1 fruit fly cellular context compared by ENCODE assay signal in genomic region chr3L:4461454-4462045, dm6.
TF ChIP-seq lines count a peak whose summit lies in the region.

Gene CG15023, minus strand, starts transcription at chr3L:4461504.

TF ChIP-seq in whole organism, embryonic, 481 proteins besides CTCF, POLR2A, EP300 and RAD21 (continued from another document):
- TF ChIP-seq CG11504 (tag; optimal IDR thresholded peaks at IDR 0.05; lab: Kevin White, UChicago) (peak; percentile 52), CG10209 (GFP tag; optimal IDR thresholded peaks at IDR 0.05; lab: Kevin White, UChicago) (peak; percentile 15), lmd (GFP tag; IDR thresholded peaks at IDR 0.05; lab: Robert Waterston, UW) (peak; percentile 42; the same call in 1 of the 2 replicates), tup (GFP tag; optimal IDR thresholded peaks at IDR 0.05; lab: Kevin White, UChicago) (no peak), H2.0 (GFP tag; IDR thresholded peaks at IDR 0.05; lab: Robert Waterston, UW) (no peak), CG9817 (tag; optimal IDR thresholded peaks at IDR 0.05; lab: Kevin White, UChicago) (peak; percentile 20), Antp (GFP tag; optimal IDR thresholded peaks at IDR 0.05; lab: Kevin White, UChicago) (no peak), CG9215 (GFP tag; IDR thresholded peaks at IDR 0.05; lab: Robert Waterston, UW) (no peak), CG30403 (GFP tag; optimal IDR thresholded peaks at IDR 0.05; lab: Kevin White, UChicago) (peak; percentile 19), CG31441 (GFP tag; IDR thresholded peaks at IDR 0.05; lab: Robert Waterston, UW) (0 out of 2 replicates have a peak, but pooled peaks have one; percentile 26), Hr51 (GFP tag; optimal IDR thresholded peaks at IDR 0.05; lab: Kevin White, UChicago) (peak in 1 of 2 experiments; percentile 48), D19B (GFP tag; optimal IDR thresholded peaks at IDR 0.05; lab: Kevin White, UChicago) (no peak), onecut (GFP tag; IDR thresholded peaks at IDR 0.05; lab: Robert Waterston, UW) (peak; percentile 51; the same call in 1 of the 2 replicates), bsh (GFP tag; optimal IDR thresholded peaks at IDR 0.05; lab: Kevin White, UChicago) (peak in 1 of 2 experiments; percentile 7), chinmo (GFP tag; IDR thresholded peaks at IDR 0.05; lab: Robert Waterston, UW; ENCODE audit: partially characterized antibody) (0 out of 4 replicates have a peak, but pooled peaks have one; percentile 39), CG2889 (GFP tag; IDR thresholded peaks at IDR 0.05; lab: Robert Waterston, UW) (0 out of 3 replicates have a peak, but pooled peaks have one; percentile 31), BtbVII (GFP tag; optimal IDR thresholded peaks at IDR 0.05; lab: Kevin White, UChicago) (peak; percentile 38), Hsf (GFP tag; optimal IDR thresholded peaks at IDR 0.05; lab: Kevin White, UChicago) (peak; percentile 21), Dbx (GFP tag; IDR thresholded peaks at IDR 0.05; lab: Robert Waterston, UW) (no peak), Ptx1 (GFP tag; IDR thresholded peaks at IDR 0.05; lab: Robert Waterston, UW) (peak; percentile 46), CG15269 (tag; optimal IDR thresholded peaks at IDR 0.05; lab: Kevin White, UChicago) (peak; percentile 67), E2f1 (GFP tag; IDR thresholded peaks at IDR 0.05; lab: Robert Waterston, UW) (0 out of 2 replicates have a peak, but pooled peaks have one; percentile 17), PHDP (tag; optimal IDR thresholded peaks at IDR 0.05; lab: Kevin White, UChicago) (peak; percentile 30), CG15479 (GFP tag; optimal IDR thresholded peaks at IDR 0.05; lab: Kevin White, UChicago) (no peak), Dek (tag; optimal IDR thresholded peaks at IDR 0.05; lab: Kevin White, UChicago) (no peak), odd (GFP tag; optimal IDR thresholded peaks at IDR 0.05; lab: Kevin White, UChicago) (peak; percentile 11), fd3F (GFP tag; optimal IDR thresholded peaks at IDR 0.05; lab: Kevin White, UChicago) (no peak), Aef1 (GFP tag; IDR thresholded peaks at IDR 0.05; lab: Robert Waterston, UW) (peak; percentile 38; the same call in 2 of the 3 replicates), CG10267 (tag; optimal IDR thresholded peaks at IDR 0.05; lab: Kevin White, UChicago) (peak; percentile 5), Oli (tag; optimal IDR thresholded peaks at IDR 0.05; lab: Kevin White, UChicago) (peak; percentile 43), sob (GFP tag; IDR thresholded peaks at IDR 0.05; lab: Robert Waterston, UW) (0 out of 2 replicates have a peak, but pooled peaks have one; percentile 19), Hmr (GFP tag; optimal IDR thresholded peaks at IDR 0.05; lab: Kevin White, UChicago) (peak; percentile 41), Sox100B (GFP tag; optimal IDR thresholded peaks at IDR 0.05; lab: Kevin White, UChicago) (peak; percentile 0), ssp (GFP tag; IDR thresholded peaks at IDR 0.05; lab: Robert Waterston, UW) (peak; percentile 24; the same call in 1 of the 2 replicates), CG17568 (GFP tag; optimal IDR thresholded peaks at IDR 0.05; lab: Kevin White, UChicago) (peak; percentile 17), Meics (GFP tag; optimal IDR thresholded peaks at IDR 0.05; lab: Kevin White, UChicago) (peak; percentile 42), Ets65A (GFP tag; lab: Kevin White, UChicago) (peak; percentile 12), CG13424 (tag; optimal IDR thresholded peaks at IDR 0.05; lab: Kevin White, UChicago) (peak; percentile 45), grau (tag; optimal IDR thresholded peaks at IDR 0.05; lab: Kevin White, UChicago) (peak; percentile 47), hkb (optimal IDR thresholded peaks at IDR 0.05; lab: Kevin White, UChicago) (no peak), hkb (GFP tag; IDR thresholded peaks at IDR 0.05; lab: Robert Waterston, UW) (0 out of 2 replicates have a peak, but pooled peaks have one; percentile 9), CG17361 (GFP tag; IDR thresholded peaks at IDR 0.05; lab: Robert Waterston, UW) (0 out of 3 replicates have a peak, but pooled peaks have one; percentile 30), Atf6 (GFP tag; IDR thresholded peaks at IDR 0.05; lab: Robert Waterston, UW) (0 out of 2 replicates have a peak, but pooled peaks have one; percentile 7), Fer1 (GFP tag; optimal IDR thresholded peaks at IDR 0.05; lab: Kevin White, UChicago) (peak; percentile 45), CG11247 (GFP tag; IDR thresholded peaks at IDR 0.05; lab: Robert Waterston, UW) (0 out of 2 replicates have a peak, but pooled peaks have one; percentile 19), dpn (GFP tag; optimal IDR thresholded peaks at IDR 0.05; lab: Kevin White, UChicago) (peak in 1 of 2 experiments; percentile 6), CG2202 (tag; optimal IDR thresholded peaks at IDR 0.05; lab: Kevin White, UChicago) (no peak), CG12769 (tag; optimal IDR thresholded peaks at IDR 0.05; lab: Kevin White, UChicago) (peak; percentile 16), Xbp1 (GFP tag; optimal IDR thresholded peaks at IDR 0.05; lab: Kevin White, UChicago) (peak; percentile 0), CG17385 (GFP tag; optimal IDR thresholded peaks at IDR 0.05; lab: Kevin White, UChicago) (peak; percentile 13), CG1603 (tag; optimal IDR thresholded peaks at IDR 0.05; lab: Kevin White, UChicago) (peak; percentile 2), gem (tag; optimal IDR thresholded peaks at IDR 0.05; lab: Kevin White, UChicago) (peak; percentile 61), Rfx (GFP tag; IDR thresholded peaks at IDR 0.05; lab: Robert Waterston, UW) (peak; percentile 43), bcd (GFP tag; optimal IDR thresholded peaks at IDR 0.05; lab: Kevin White, UChicago) (peak; percentile 4), CG42726 (GFP tag; IDR thresholded peaks at IDR 0.05; lab: Robert Waterston, UW; ENCODE audit: partially characterized antibody) (no peak), CG15514 (GFP tag; optimal IDR thresholded peaks at IDR 0.05; lab: Kevin White, UChicago) (peak; percentile 36), E2f2 (GFP tag; IDR thresholded peaks at IDR 0.05; lab: Robert Waterston, UW) (0 out of 2 replicates have a peak, but pooled peaks have one; percentile 7), ftz-f1 (GFP tag; optimal IDR thresholded peaks at IDR 0.05; lab: Kevin White, UChicago) (no peak), tgo (GFP tag; IDR thresholded peaks at IDR 0.05; lab: Robert Waterston, UW) (peak; percentile 55; the same call in 2 of the 3 replicates), CG8924 (tag; optimal IDR thresholded peaks at IDR 0.05; lab: Kevin White, UChicago) (peak; percentile 19), Awh (GFP tag; IDR thresholded peaks at IDR 0.05; lab: Robert Waterston, UW) (no peak), CG2120 (GFP tag; optimal IDR thresholded peaks at IDR 0.05; lab: Kevin White, UChicago) (peak; percentile 35), H15 (GFP tag; IDR thresholded peaks at IDR 0.05; lab: Robert Waterston, UW) (no peak), Med (GFP tag; lab: Kevin White, UChicago) (peak; percentile 69), CG6689 (GFP tag; IDR thresholded peaks at IDR 0.05; lab: Robert Waterston, UW) (peak; percentile 25; the same call in 1 of the 2 replicates), sd (tag; optimal IDR thresholded peaks at IDR 0.05; lab: Kevin White, UChicago) (peak; percentile 20), esg (GFP tag; conservative IDR thresholded peaks at IDR 0.05; lab: Robert Waterston, UW) (peak; percentile 30), CG9437 (GFP tag; optimal IDR thresholded peaks at IDR 0.05; lab: Kevin White, UChicago) (peak; percentile 14), CG3281 (GFP tag; optimal IDR thresholded peaks at IDR 0.05; lab: Kevin White, UChicago) (peak; percentile 35), prd (optimal IDR thresholded peaks at IDR 0.05; lab: Kevin White, UChicago) (no peak), prd (GFP tag; IDR thresholded peaks at IDR 0.05; lab: Robert Waterston, UW) (0 out of 3 replicates have a peak, but pooled peaks have one; percentile 21), CG34422 (GFP tag; IDR thresholded peaks at IDR 0.05; lab: Robert Waterston, UW) (0 out of 3 replicates have a peak, but pooled peaks have one; percentile 27)
